Worm (Caenorhabditis elegans): ENCODE data around the gene Y73F8A.20.

The Y73F8A.20 gene

ce11 chrIV:15391549-15391948, 13.3 kb downstream of the Y73F8A.20 start:
- TF ChIP-seq ham-2 (GFP tag; optimal IDR thresholded peaks at IDR 0.05) (no peak), elt-1 (tag; optimal IDR thresholded peaks at IDR 0.05; ENCODE audit: borderline replicate concordance, insufficient read depth) (no peak), nhr-237 (tag; optimal IDR thresholded peaks at IDR 0.05) (no peak), nhr-76 (tag; optimal IDR thresholded peaks at IDR 0.05) (no peak), nhr-12 (tag; optimal IDR thresholded peaks at IDR 0.05) (no peak), mab-5 (tag; optimal IDR thresholded peaks at IDR 0.05) (no peak), drap-1 (GFP tag; optimal IDR thresholded peaks at IDR 0.05) (no peak), ces-1 (GFP tag; optimal IDR thresholded peaks at IDR 0.05) (no peak), hlh-1 (tag; optimal IDR thresholded peaks at IDR 0.05) (no peak), mls-2 (tag; optimal IDR thresholded peaks at IDR 0.05) (no peak), M03D4.4 (tag; optimal IDR thresholded peaks at IDR 0.05) (no peak), lin-13 (tag; optimal IDR thresholded peaks at IDR 0.05) (no peak), nhr-28 (tag; optimal IDR thresholded peaks at IDR 0.05) (no peak), ceh-83 (GFP tag; optimal IDR thresholded peaks at IDR 0.05) (no peak)

ce11 chrIV:15393186-15393585, 14.9 kb downstream of the Y73F8A.20 start:
- TF ChIP-seq mep-1 (tag; optimal IDR thresholded peaks at IDR 0.05), result no peak
- TF ChIP-seq sptf-1 (tag; optimal IDR thresholded peaks at IDR 0.05), result no peak
- no peak for TF ChIP-seq elt-3 (tag; optimal IDR thresholded peaks at IDR 0.05)
- TF ChIP-seq lsy-2 (tag; optimal IDR thresholded peaks at IDR 0.05), result no peak
- TF ChIP-seq M03D4.4 (tag; optimal IDR thresholded peaks at IDR 0.05), result no peak
- TF ChIP-seq hlh-1 (tag; optimal IDR thresholded peaks at IDR 0.05), result no peak
- no peak for TF ChIP-seq zip-8 (tag; optimal IDR thresholded peaks at IDR 0.05)
- no peak for TF ChIP-seq ceh-39 (tag; optimal IDR thresholded peaks at IDR 0.05)
- no peak for TF ChIP-seq cnd-1 (tag; optimal IDR thresholded peaks at IDR 0.05)
- no peak for TF ChIP-seq nhr-28 (tag; optimal IDR thresholded peaks at IDR 0.05)
- no peak for TF ChIP-seq unc-39 (tag; optimal IDR thresholded peaks at IDR 0.05)
- TF ChIP-seq elt-1 (tag; optimal IDR thresholded peaks at IDR 0.05; ENCODE audit: borderline replicate concordance, insufficient read depth), result no peak
- no peak for TF ChIP-seq lin-13 (tag; optimal IDR thresholded peaks at IDR 0.05)
- no peak for TF ChIP-seq nhr-237 (tag; optimal IDR thresholded peaks at IDR 0.05)
- no peak for TF ChIP-seq ceh-43 (GFP tag; optimal IDR thresholded peaks at IDR 0.05)
- no peak for TF ChIP-seq ceh-83 (GFP tag; optimal IDR thresholded peaks at IDR 0.05)

ce11 chrIV:15394544-15395125, 16.4 kb downstream of the Y73F8A.20 start:
- TF ChIP-seq nhr-12 (tag; optimal IDR thresholded peaks at IDR 0.05), result no peak
- TF ChIP-seq mls-2 (tag; optimal IDR thresholded peaks at IDR 0.05), result no peak
- no peak for TF ChIP-seq nhr-28 (tag; optimal IDR thresholded peaks at IDR 0.05)
- TF ChIP-seq ceh-43 (GFP tag; optimal IDR thresholded peaks at IDR 0.05), result no peak
- no peak for TF ChIP-seq nhr-2 (tag; optimal IDR thresholded peaks at IDR 0.05)
- TF ChIP-seq sptf-1 (tag; optimal IDR thresholded peaks at IDR 0.05), result no peak
- TF ChIP-seq lsy-2 (tag; optimal IDR thresholded peaks at IDR 0.05), result no peak
- TF ChIP-seq snpc-4 (tag; optimal IDR thresholded peaks at IDR 0.05), result no peak
- TF ChIP-seq blmp-1 (tag; optimal IDR thresholded peaks at IDR 0.05), result no peak
- no peak for TF ChIP-seq drap-1 (GFP tag; optimal IDR thresholded peaks at IDR 0.05)

ce11 chrIV:15395260-15395844, 17.1 kb downstream of the Y73F8A.20 start:
- TF ChIP-seq drap-1 (GFP tag; optimal IDR thresholded peaks at IDR 0.05), result no peak
- no peak for TF ChIP-seq zip-8 (tag; optimal IDR thresholded peaks at IDR 0.05)
- TF ChIP-seq unc-62 (GFP tag; optimal IDR thresholded peaks at IDR 0.05), result no peak
- no peak for TF ChIP-seq ceh-39 (tag; optimal IDR thresholded peaks at IDR 0.05)
- no peak for TF ChIP-seq bed-3 (GFP tag; optimal IDR thresholded peaks at IDR 0.05)
- no peak for TF ChIP-seq ceh-83 (GFP tag; optimal IDR thresholded peaks at IDR 0.05)

ce11 chrIV:15398643-15399042, 20.4 kb downstream of the Y73F8A.20 start:
- TF ChIP-seq ceh-43 (GFP tag; optimal IDR thresholded peaks at IDR 0.05) (no peak), drap-1 (GFP tag; optimal IDR thresholded peaks at IDR 0.05) (no peak), cnd-1 (tag; optimal IDR thresholded peaks at IDR 0.05) (no peak), sem-2 (GFP tag; optimal IDR thresholded peaks at IDR 0.05) (no peak)

ce11 chrIV:15399977-15400376, 21.7 kb downstream of the Y73F8A.20 start, which contains the start of gene nhr-5:
Gene nhr-5, plus strand, starts transcription at chrIV:15400277.
- TF ChIP-seq mab-5 (tag; optimal IDR thresholded peaks at IDR 0.05) (no peak), nhr-2 (tag; optimal IDR thresholded peaks at IDR 0.05) (no peak), lin-32 (GFP tag; optimal IDR thresholded peaks at IDR 0.05) (no peak), tbx-8 (GFP tag; optimal IDR thresholded peaks at IDR 0.05) (no peak), nhr-12 (tag; optimal IDR thresholded peaks at IDR 0.05) (no peak), M03D4.4 (tag; optimal IDR thresholded peaks at IDR 0.05) (no peak), lin-13 (tag; optimal IDR thresholded peaks at IDR 0.05) (no peak), lsy-2 (tag; optimal IDR thresholded peaks at IDR 0.05) (no peak), unc-120 (tag; optimal IDR thresholded peaks at IDR 0.05; ENCODE audit: poor library complexity, severe bottlenecking) (no peak), blmp-1 (tag; optimal IDR thresholded peaks at IDR 0.05) (no peak), ham-2 (GFP tag; optimal IDR thresholded peaks at IDR 0.05) (no peak), ces-1 (GFP tag; optimal IDR thresholded peaks at IDR 0.05) (no peak), zip-8 (tag; optimal IDR thresholded peaks at IDR 0.05) (no peak), hlh-1 (tag; optimal IDR thresholded peaks at IDR 0.05) (no peak), pha-4 (tag; optimal IDR thresholded peaks at IDR 0.05) (no peak), elt-3 (tag; optimal IDR thresholded peaks at IDR 0.05) (no peak), cnd-1 (tag; optimal IDR thresholded peaks at IDR 0.05) (no peak)
